Fruit fly (Drosophila melanogaster) whole organism, embryonic: ENCODE data around the gene sni.

Experiments
- Awh ChIP-seq: fragments of 200-800 bp; sonication (Bioruptor generic); IDR thresholded peaks from 2 replicates; pipeline ENCODE4, ENCODE4 v1.3.6; 2022; ENCODE audit warnings: missing biosample characterization, missing genetic modification characterization
- B-H1 ChIP-seq: fragments of 200-800 bp; sonication (Bioruptor generic); IDR thresholded peaks from 3 replicates; pipeline ENCODE4 v1.3.6; 2022; ENCODE audit warnings: missing biosample characterization, missing genetic modification characterization
- Bgb ChIP-seq: fragments of 200-800 bp; sonication (Bioruptor generic); IDR thresholded peaks from 2 replicates; pipeline ENCODE4 v1.3.6; 2022; ENCODE audit warnings: missing biosample characterization, missing genetic modification characterization; ENCODE audit not compliant: partially characterized antibody
- Bteb2 ChIP-seq: fragments of 200-800 bp; sonication (Bioruptor generic); optimal IDR thresholded peaks from 2 replicates; lab custom pipeline; 2016; ENCODE audit warnings: missing biosample characterization, missing genetic modification characterization
- CG1024 ChIP-seq: fragments of 200-800 bp; sonication (Bioruptor generic); IDR thresholded peaks from 2 replicates; pipeline ENCODE4 v1.3.6; 2022; ENCODE audit warnings: missing biosample characterization, missing genetic modification characterization
- CG11247 ChIP-seq: fragments of 200-800 bp; sonication (Bioruptor generic); IDR thresholded peaks from 2 replicates; pipeline ENCODE4 v1.3.6; 2022; ENCODE audit warnings: missing biosample characterization, missing genetic modification characterization
- CG11504 ChIP-seq: fragments of 200-800 bp; sonication (Bioruptor generic); optimal IDR thresholded peaks from 3 replicates; lab custom pipeline; 2019; ENCODE audit warnings: missing biosample characterization, mild to moderate bottlenecking, missing genetic modification characterization, moderate library complexity
- CG12236 ChIP-seq: fragments of 200-800 bp; sonication (Bioruptor generic); optimal IDR thresholded peaks from 2 replicates; lab custom pipeline; 2016; ENCODE audit warnings: missing biosample characterization, missing genetic modification characterization
- CG1233 ChIP-seq: fragments of 200-800 bp; sonication (Bioruptor generic); optimal IDR thresholded peaks from 4 replicates; lab custom pipeline; 2018; ENCODE audit warnings: missing biosample characterization, mild to moderate bottlenecking, missing genetic modification characterization
- CG13296 ChIP-seq: fragments of 200-800 bp; sonication (Bioruptor generic); optimal IDR thresholded peaks from 3 replicates; lab custom pipeline; 2018; ENCODE audit warnings: missing biosample characterization, mild to moderate bottlenecking, missing genetic modification characterization
- CG14710 ChIP-seq: fragments of 200-800 bp; sonication (Bioruptor generic); optimal IDR thresholded peaks from 3 replicates; lab custom pipeline; 2019; ENCODE audit warnings: missing biosample characterization, mild to moderate bottlenecking, missing genetic modification characterization, moderate library complexity
- CG14965 ChIP-seq: fragments of 200-800 bp; sonication (Bioruptor generic); optimal IDR thresholded peaks from 2 replicates; lab custom pipeline; 2016; ENCODE audit warnings: missing biosample characterization, missing genetic modification characterization, borderline replicate concordance
- CG15269 ChIP-seq: fragments of 200-800 bp; sonication (Bioruptor generic); optimal IDR thresholded peaks from 2 replicates; lab custom pipeline; 2018; ENCODE audit warnings: missing biosample characterization, mild to moderate bottlenecking, missing genetic modification characterization, moderate library complexity
- CG17568 ChIP-seq: fragments of 200-800 bp; sonication (Bioruptor generic); optimal IDR thresholded peaks from 2 replicates; lab custom pipeline; 2018; ENCODE audit warnings: missing biosample characterization, mild to moderate bottlenecking, missing genetic modification characterization, moderate library complexity
- CG17802 ChIP-seq: fragments of 200-800 bp; sonication (Bioruptor generic); optimal IDR thresholded peaks from 2 replicates; lab custom pipeline; 2018; ENCODE audit warnings: missing biosample characterization, mild to moderate bottlenecking, missing genetic modification characterization, moderate library complexity
- CG18011 ChIP-seq: fragments of 200-800 bp; sonication (Bioruptor generic); optimal IDR thresholded peaks from 2 replicates; lab custom pipeline; 2017; ENCODE audit warnings: missing biosample characterization, missing genetic modification characterization, mild to moderate bottlenecking, moderate library complexity, missing genotype
- CG18476 ChIP-seq: fragments of 200-800 bp; sonication (Bioruptor generic); optimal IDR thresholded peaks from 2 replicates; lab custom pipeline; 2016; ENCODE audit warnings: missing biosample characterization, mild to moderate bottlenecking, missing genetic modification characterization
- CG2889 ChIP-seq: fragments of 200-800 bp; sonication (Bioruptor generic); IDR thresholded peaks from 3 replicates; pipeline ENCODE4 v1.3.6; 2022; ENCODE audit warnings: missing biosample characterization, missing genetic modification characterization
- CG3065 ChIP-seq: fragments of 200-800 bp; sonication (Bioruptor generic); optimal IDR thresholded peaks from 2 replicates; lab custom pipeline; 2016; ENCODE audit warnings: missing biosample characterization, missing genetic modification characterization
- CG31388 ChIP-seq: fragments of 200-800 bp; sonication (Bioruptor generic); optimal IDR thresholded peaks from 2 replicates; lab custom pipeline; 2016; ENCODE audit warnings: missing biosample characterization, missing genetic modification characterization
- CG32772 ChIP-seq: fragments of 200-800 bp; sonication (Bioruptor generic); IDR thresholded peaks from 2 replicates; pipeline ENCODE4 v1.3.6; 2022; ENCODE audit warnings: missing biosample characterization, missing genetic modification characterization
- CG7987 ChIP-seq: fragments of 200-800 bp; sonication (Bioruptor generic); optimal IDR thresholded peaks from 2 replicates; lab custom pipeline; 2018; ENCODE audit warnings: missing biosample characterization, mild to moderate bottlenecking, missing genetic modification characterization, moderate library complexity
- CG9727 ChIP-seq: fragments of 200-800 bp; sonication (Bioruptor generic); optimal IDR thresholded peaks from 3 replicates; lab custom pipeline; 2017; ENCODE audit warnings: missing biosample characterization, mild to moderate bottlenecking, missing genetic modification characterization
- Camta ChIP-seq: fragments of 200-800 bp; sonication (Bioruptor generic); optimal IDR thresholded peaks from 2 replicates; lab custom pipeline; 2016; ENCODE audit warnings: missing biosample characterization, missing genetic modification characterization
- Dek ChIP-seq: fragments of 200-800 bp; sonication (Bioruptor generic); optimal IDR thresholded peaks from 3 replicates; lab custom pipeline; 2019; ENCODE audit warnings: missing biosample characterization, mild to moderate bottlenecking, missing genetic modification characterization, moderate library complexity
- E2f1 ChIP-seq: fragments of 200-800 bp; sonication (Bioruptor generic); IDR thresholded peaks from 2 replicates; pipeline ENCODE4 v1.3.6; 2022; ENCODE audit warnings: missing biosample characterization, missing genetic modification characterization
- Fer3 ChIP-seq: fragments of 200-800 bp; sonication (Bioruptor generic); optimal IDR thresholded peaks from 2 replicates; lab custom pipeline; 2018; ENCODE audit warnings: missing biosample characterization, mild to moderate bottlenecking, missing genetic modification characterization, moderate library complexity
- HLH3B ChIP-seq: fragments of 200-800 bp; sonication (Bioruptor generic); IDR thresholded peaks from 2 replicates; pipeline ENCODE4 v1.3.6; 2022; ENCODE audit warnings: missing biosample characterization, missing genetic modification characterization
- MESR4 ChIP-seq: fragments of 200-800 bp; sonication (Bioruptor generic); optimal IDR thresholded peaks from 2 replicates; lab custom pipeline; 2018; ENCODE audit warnings: missing biosample characterization, mild to moderate bottlenecking, missing genetic modification characterization, moderate library complexity
- NFAT ChIP-seq: fragments of 200-800 bp; sonication (Bioruptor generic); IDR thresholded peaks from 2 replicates; pipeline ENCODE4 v1.3.6; 2022; ENCODE audit warnings: missing biosample characterization, missing genetic modification characterization
- Optix ChIP-seq: fragments of 200-800 bp; sonication (Bioruptor generic); IDR thresholded peaks from 3 replicates; pipeline ENCODE4 v1.3.6; 2022; ENCODE audit warnings: missing biosample characterization, missing genetic modification characterization
- TFAM ChIP-seq: fragments of 200-800 bp; sonication (Bioruptor generic); optimal IDR thresholded peaks from 2 replicates; lab custom pipeline; 2017; ENCODE audit warnings: missing biosample characterization, missing genetic modification characterization, inconsistent platforms
- Xbp1 ChIP-seq: fragments of 200-800 bp; sonication (Bioruptor generic); optimal IDR thresholded peaks from 3 replicates; lab custom pipeline; 2016; ENCODE audit warnings: missing biosample characterization, mild to moderate bottlenecking, missing genetic modification characterization
- ab ChIP-seq: fragments of 200-800 bp; sonication (Bioruptor generic); optimal IDR thresholded peaks from 2 replicates; lab custom pipeline; 2016; ENCODE audit warnings: missing biosample characterization, missing genetic modification characterization
- bigmax ChIP-seq: fragments of 200-800 bp; sonication (Bioruptor generic); optimal IDR thresholded peaks from 2 replicates; lab custom pipeline; 2018; ENCODE audit warnings: missing biosample characterization, mild to moderate bottlenecking, missing genetic modification characterization
- br ChIP-seq: fragments of >200 bp; optimal IDR thresholded peaks from 2 replicates; lab custom pipeline; 2017
- cwo ChIP-seq: fragments of 200-800 bp; sonication (Bioruptor generic); optimal IDR thresholded peaks from 3 replicates; lab custom pipeline; 2017; ENCODE audit warnings: missing biosample characterization, missing genetic modification characterization, mild to moderate bottlenecking, moderate library complexity, missing genetic modification reagents
- dmrt11E ChIP-seq: fragments of 200-800 bp; sonication (Bioruptor generic); optimal IDR thresholded peaks from 3 replicates; lab custom pipeline; 2018; ENCODE audit warnings: missing biosample characterization, mild to moderate bottlenecking, missing genetic modification characterization, moderate library complexity
- gfzf ChIP-seq: fragments of 200-800 bp; sonication (Bioruptor generic); optimal IDR thresholded peaks from 2 replicates; lab custom pipeline; 2016; ENCODE audit warnings: missing biosample characterization, mild to moderate bottlenecking, missing genetic modification characterization, moderate library complexity
- ham ChIP-seq: fragments of 200-800 bp; sonication (Bioruptor generic); IDR thresholded peaks from 2 replicates; pipeline ENCODE4 v1.3.6; 2022; ENCODE audit warnings: missing biosample characterization, missing genetic modification characterization
- hb ChIP-seq: fragments of 200-800 bp; sonication (Bioruptor generic); IDR thresholded peaks from 3 replicates; pipeline ENCODE4 v1.3.6; 2022; ENCODE audit warnings: missing biosample characterization, missing genetic modification characterization; ENCODE audit not compliant: partially characterized antibody
- luna ChIP-seq: fragments of 200-800 bp; sonication (Bioruptor generic); optimal IDR thresholded peaks from 2 replicates; lab custom pipeline; 2016; ENCODE audit warnings: missing biosample characterization, missing genetic modification characterization
- otp ChIP-seq: fragments of 200-800 bp; sonication (Bioruptor generic); IDR thresholded peaks from 3 replicates; pipeline ENCODE4, ENCODE4 v1.3.6; 2022; ENCODE audit warnings: missing biosample characterization, missing genetic modification characterization
- p53 ChIP-seq: fragments of 200-800 bp; sonication (Bioruptor generic); optimal IDR thresholded peaks from 2 replicates; lab custom pipeline; 2016; ENCODE audit warnings: missing biosample characterization, missing genetic modification characterization
- pita ChIP-seq: fragments of 200-800 bp; sonication (Bioruptor generic); optimal IDR thresholded peaks from 2 replicates; lab custom pipeline; 2017; ENCODE audit warnings: missing biosample characterization, mild to moderate bottlenecking, missing genetic modification characterization
- row ChIP-seq: fragments of 200-800 bp; sonication (Bioruptor generic); IDR thresholded peaks from 3 replicates; pipeline ENCODE4 v1.3.6; 2022; ENCODE audit warnings: missing biosample characterization, missing genetic modification characterization
- schlank ChIP-seq: fragments of 200-800 bp; sonication (Bioruptor generic); optimal IDR thresholded peaks from 2 replicates; lab custom pipeline; 2018; ENCODE audit warnings: missing biosample characterization, mild to moderate bottlenecking, missing genetic modification characterization
- sima ChIP-seq: fragments of 200-800 bp; sonication (Bioruptor generic); optimal IDR thresholded peaks from 2 replicates; lab custom pipeline; 2016; ENCODE audit warnings: missing biosample characterization, missing genetic modification characterization
- tio ChIP-seq: fragments of 200-800 bp; sonication (Bioruptor generic); optimal IDR thresholded peaks from 2 replicates; lab custom pipeline; 2017; ENCODE audit warnings: missing biosample characterization, missing genetic modification characterization, inconsistent platforms
- tna ChIP-seq: fragments of 200-800 bp; sonication (Bioruptor generic); IDR thresholded peaks from 2 replicates; pipeline ENCODE4 v1.3.6; 2022; ENCODE audit warnings: missing biosample characterization, missing genetic modification characterization; ENCODE audit not compliant: partially characterized antibody
- z ChIP-seq: fragments of 200-800 bp; sonication (Bioruptor generic); IDR thresholded peaks from 3 replicates; pipeline ENCODE4 v1.3.6; 2022; ENCODE audit warnings: missing biosample characterization, missing genetic modification characterization

The sni gene

dm6 chrX:8202724-8203362 lies 41.0 kb downstream of the sni start (continued):
- TF ChIP-seq CG9727 = peak; percentile 16
- no peak for TF ChIP-seq Dek (tag; lab: Kevin White, UChicago)
- TF ChIP-seq z = no peak
- TF ChIP-seq MESR4 (GFP tag; lab: Kevin White, UChicago) = no peak
- TF ChIP-seq CG18011 = no peak
- no peak for TF ChIP-seq CG12236 (GFP tag; lab: Kevin White, UChicago)
- TF ChIP-seq otp (GFP tag; lab: Robert Waterston, UW) = no peak
- TF ChIP-seq Bteb2 = no peak
- TF ChIP-seq CG17802 (tag; lab: Kevin White, UChicago) = no peak
- TF ChIP-seq Camta = peak; percentile 35
- no peak for TF ChIP-seq CG7987 (GFP tag; lab: Kevin White, UChicago)
- TF ChIP-seq HLH3B = no peak
- TF ChIP-seq luna = no peak
- no peak for TF ChIP-seq B-H1
- TF ChIP-seq row = peak; percentile 63
- TF ChIP-seq CG14710 (tag; lab: Kevin White, UChicago) = no peak
- no peak for TF ChIP-seq CG2889 (GFP tag; lab: Robert Waterston, UW)
- 0 out of 2 replicates have a peak, but pooled peaks have one; percentile 16 for TF ChIP-seq CG32772 (GFP tag; lab: Robert Waterston, UW)
- TF ChIP-seq CG3065 (GFP tag; lab: Kevin White, UChicago) = no peak
- no peak for TF ChIP-seq Bgb (GFP tag; lab: Robert Waterston, UW)
- peak; percentile 43 for TF ChIP-seq cwo (GFP tag; lab: Kevin White, UChicago)
- TF ChIP-seq CG11247 = no peak
- TF ChIP-seq bigmax = no peak
- no peak for TF ChIP-seq hb (GFP tag; lab: Robert Waterston, UW)
- TF ChIP-seq Awh (GFP tag; lab: Robert Waterston, UW) = no peak
- no peak for TF ChIP-seq ab (GFP tag; lab: Kevin White, UChicago)
- TF ChIP-seq schlank = no peak
- TF ChIP-seq CG14965 = no peak
- no peak for TF ChIP-seq tio (GFP tag; lab: Kevin White, UChicago)
- TF ChIP-seq br (lab: Kevin White, UChicago) = no peak
- no peak for TF ChIP-seq tna (GFP tag; lab: Robert Waterston, UW)
- TF ChIP-seq p53 (GFP tag; lab: Kevin White, UChicago) = no peak
- TF ChIP-seq NFAT (GFP tag; lab: Robert Waterston, UW) = no peak
- TF ChIP-seq Fer3 (tag; lab: Kevin White, UChicago) = peak; percentile 31
- TF ChIP-seq ham (GFP tag; lab: Robert Waterston, UW) = no peak
- TF ChIP-seq CG31388 (GFP tag; lab: Kevin White, UChicago) = no peak
- no peak for TF ChIP-seq CG18476 (GFP tag; lab: Kevin White, UChicago)
- no peak for TF ChIP-seq CG1233
- peak; percentile 21 for TF ChIP-seq Xbp1 (GFP tag; lab: Kevin White, UChicago)
- TF ChIP-seq CG11504 (tag; lab: Kevin White, UChicago) = peak; percentile 67
- TF ChIP-seq gfzf = no peak
- no peak; the same call in 1 of the 2 replicates for TF ChIP-seq E2f1 (GFP tag; lab: Robert Waterston, UW)
- no peak for TF ChIP-seq CG17568 (GFP tag; lab: Kevin White, UChicago)
- TF ChIP-seq Optix (GFP tag; lab: Robert Waterston, UW) = no peak
- TF ChIP-seq sima (GFP tag; lab: Kevin White, UChicago) = no peak
- no peak for TF ChIP-seq CG13296
- no peak for TF ChIP-seq dmrt11E
- no peak for TF ChIP-seq pita (GFP tag; lab: Kevin White, UChicago)
- TF ChIP-seq TFAM (GFP tag; lab: Kevin White, UChicago) = no peak
- TF ChIP-seq CG15269 (tag; lab: Kevin White, UChicago) = peak; percentile 19
- no peak for TF ChIP-seq CG1024 (GFP tag; lab: Robert Waterston, UW)
